Fruit fly (Drosophila melanogaster): Measurements from ENCODE around the gene Rat1.
A peak's percentile ranks its signal among the peaks of the same experiment; 100 is the strongest.

Rat1 gene

DNA sequence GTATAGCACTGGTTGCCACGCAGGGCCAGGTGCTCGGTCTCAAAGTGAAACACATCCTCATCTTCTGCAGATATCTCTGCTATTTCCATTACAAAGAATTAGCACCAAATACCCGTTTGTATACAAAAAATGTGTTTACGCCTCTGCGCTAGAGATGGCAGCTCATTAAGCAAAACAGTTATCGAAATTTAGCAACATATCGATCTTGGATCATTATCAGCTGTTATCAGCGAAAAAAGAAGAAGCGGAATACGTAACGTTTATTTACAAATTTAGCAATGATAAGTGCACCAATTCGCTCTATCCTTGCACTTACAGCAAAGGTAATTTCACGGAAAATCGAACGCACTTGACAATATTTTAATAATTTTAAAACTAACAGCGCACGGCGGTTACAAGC, 52.3 kb downstream of the Rat1 start, which contains the start of the genes Atac1 and Hmgcl (continued):
- TF ChIP-seq crp (GFP tag; optimal IDR thresholded peaks at IDR 0.05), result peak in 1 of 2 experiments; percentile 78
